Worm (Caenorhabditis elegans) whole organism, early embryonic: Measurements from ENCODE around the gene srw-35.

Source experiments
- B0310.2 ChIP-seq: sonication (generic microtip); optimal IDR thresholded peaks from 2 replicates; lab custom pipeline; 2016; ENCODE audit warnings: mild to moderate bottlenecking, missing genetic modification characterization, missing compliant biosample characterization
- F13C5.2 ChIP-seq: sonication (generic microtip); optimal IDR thresholded peaks from 2 replicates; lab custom pipeline; 2017; ENCODE audit warnings: mild to moderate bottlenecking, missing genetic modification characterization, inconsistent platforms, missing compliant biosample characterization
- aly-1 ChIP-seq: sonication (generic microtip); optimal IDR thresholded peaks from 2 replicates; lab custom pipeline; 2016; ENCODE audit warnings: missing genetic modification characterization, missing compliant biosample characterization
- ama-1 ChIP-seq: fragments of 150-350 bp; optimal IDR thresholded peaks from 2 replicates; lab custom pipeline; 2014
- ceh-13 ChIP-seq: fragments of 200-800 bp; sonication (Bioruptor generic); optimal IDR thresholded peaks from 2 replicates; lab custom pipeline; 2018; ENCODE audit warnings: mild to moderate bottlenecking, missing genetic modification characterization, missing compliant biosample characterization
- ceh-36 ChIP-seq: sonication (generic microtip); optimal IDR thresholded peaks from 2 replicates; lab custom pipeline; 2016; ENCODE audit warnings: missing genetic modification characterization, inconsistent platforms, missing compliant biosample characterization
- ets-7 ChIP-seq: sonication (generic microtip); optimal IDR thresholded peaks from 2 replicates; lab custom pipeline; 2016; ENCODE audit warnings: missing genotype, missing genetic modification characterization, missing compliant biosample characterization
- flt-1 ChIP-seq: fragments of 200-800 bp; sonication (Bioruptor generic); IDR thresholded peaks from 2 replicates; pipeline ENCODE4 v1.3.6; 2022; ENCODE audit warnings: missing genetic modification characterization, missing compliant biosample characterization
- hmbx-1 ChIP-seq: sonication (generic microtip); optimal IDR thresholded peaks from 2 replicates; lab custom pipeline; 2016; ENCODE audit warnings: mild to moderate bottlenecking, missing genetic modification characterization, missing compliant biosample characterization
- hmg-4 ChIP-seq: fragments of 200-800 bp; sonication (Bioruptor generic); optimal IDR thresholded peaks from 2 replicates; lab custom pipeline; 2018; ENCODE audit warnings: mild to moderate bottlenecking, missing genetic modification characterization, missing compliant biosample characterization
- hnd-1 ChIP-seq: sonication (generic microtip); optimal IDR thresholded peaks from 2 replicates; lab custom pipeline; 2016; ENCODE audit warnings: missing genetic modification characterization, missing compliant biosample characterization
- pes-1 ChIP-seq: fragments of 200-800 bp; sonication (Bioruptor generic); IDR thresholded peaks from 2 replicates; pipeline ENCODE4 v1.3.6; 2022; ENCODE audit warnings: missing genetic modification reagents, missing genetic modification characterization, missing compliant biosample characterization
- scrt-1 ChIP-seq: fragments of 200-800 bp; sonication (Bioruptor generic); IDR thresholded peaks from 2 replicates; pipeline ENCODE4 v1.3.6; 2022; ENCODE audit warnings: missing genetic modification characterization, missing compliant biosample characterization
- sea-1 ChIP-seq: fragments of 200-800 bp; sonication (Bioruptor generic); conservative IDR thresholded peaks from 2 replicates; pipeline ENCODE4 v1.3.6; 2022; ENCODE audit warnings: missing genetic modification characterization, missing compliant biosample characterization
- tbx-11 ChIP-seq: fragments of 200-800 bp; sonication (Bioruptor generic); IDR thresholded peaks from 2 replicates; pipeline ENCODE4 v1.3.6; 2022; ENCODE audit warnings: missing genetic modification characterization, missing compliant biosample characterization
- tbx-37 ChIP-seq: fragments of 200-800 bp; sonication (Bioruptor generic); conservative IDR thresholded peaks from 2 replicates; pipeline ENCODE4 v1.3.6; 2022; ENCODE audit warnings: missing genetic modification reagents, missing genetic modification characterization, missing compliant biosample characterization
- tra-4 ChIP-seq: sonication (generic microtip); optimal IDR thresholded peaks from 2 replicates; lab custom pipeline; 2017; ENCODE audit warnings: missing genetic modification characterization, missing compliant biosample characterization

srw-35 gene

DNA sequence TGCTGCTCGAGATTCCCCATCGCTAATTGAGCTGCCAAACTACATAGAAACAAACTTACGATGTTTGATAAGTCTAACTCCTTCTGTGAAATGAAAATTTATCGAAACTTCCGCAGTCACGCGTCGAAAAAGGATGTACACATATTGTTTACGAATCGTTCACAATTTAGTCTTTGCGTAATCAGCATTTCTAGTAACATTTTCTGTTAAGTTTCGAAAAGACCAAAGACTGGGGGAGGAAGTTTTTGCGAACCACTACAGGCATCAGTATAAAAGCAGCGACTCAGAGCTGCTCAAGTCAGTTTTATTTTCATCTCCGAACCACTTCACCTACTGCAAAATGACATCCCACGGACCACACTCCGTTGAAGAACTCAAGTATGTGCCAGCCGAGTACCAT, 15.9 kb downstream of the srw-35 start, which contains the start of gene sqst-4:
TSS of gene sqst-4 (plus strand) at position 301 of the 400 bp plus-strand sequence.
- no peak for TF ChIP-seq ets-7
- no peak for TF ChIP-seq pes-1 (GFP tag; lab: Robert Waterston, UW)
- no peak for TF ChIP-seq flt-1 (GFP tag; lab: Robert Waterston, UW)
- no peak for TF ChIP-seq hnd-1 (tag; lab: Kevin White, UChicago)
- no peak for TF ChIP-seq sea-1 (GFP tag; lab: Robert Waterston, UW)
- TF ChIP-seq tra-4 (tag; lab: Kevin White, UChicago) = no peak
- no peak for TF ChIP-seq hmbx-1
- TF ChIP-seq hmg-4 (GFP tag; lab: Kevin White, UChicago) = no peak
- TF ChIP-seq B0310.2 (tag; lab: Kevin White, UChicago) = no peak
- TF ChIP-seq ceh-36 (tag; lab: Kevin White, UChicago) = no peak
- TF ChIP-seq tbx-11 = no peak
- no peak for TF ChIP-seq ama-1
- TF ChIP-seq F13C5.2 (tag; lab: Kevin White, UChicago) = no peak
- TF ChIP-seq tbx-37 (GFP tag; lab: Robert Waterston, UW) = no peak

ce11 chrV:16494359-16494758, 22.0 kb downstream of the srw-35 start, which contains the start of gene comt-2:
TSS of gene comt-2 (minus strand) at chrV:16494489.
- no peak for TF ChIP-seq sea-1 (GFP tag; lab: Robert Waterston, UW)

DNA sequence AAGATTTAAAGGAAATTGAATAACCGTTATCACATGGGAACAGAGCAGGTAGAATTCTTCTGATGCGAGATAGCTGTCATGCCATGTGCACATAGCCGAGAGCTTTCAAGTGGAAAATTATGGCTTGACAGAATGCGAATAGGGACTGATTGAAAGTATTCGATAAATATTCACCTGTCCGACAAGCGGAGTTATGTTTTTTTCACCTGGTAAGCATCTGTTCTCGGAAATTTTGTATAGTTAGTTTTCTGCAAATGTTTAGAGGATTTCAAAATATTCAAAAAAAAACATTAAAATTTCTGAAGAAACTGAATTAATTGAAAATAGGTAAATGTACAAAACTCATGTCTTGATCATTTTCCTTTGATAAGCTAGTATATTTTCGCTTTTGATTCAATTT, 25.2 kb downstream of the srw-35 start, which contains the start of gene srh-136:
TSS of gene srh-136 (minus strand) at position 93 of the 400 bp plus-strand sequence.
- TF ChIP-seq ceh-36 (tag; lab: Kevin White, UChicago) = no peak
- TF ChIP-seq B0310.2 (tag; lab: Kevin White, UChicago) = no peak
- TF ChIP-seq scrt-1 (GFP tag; lab: Robert Waterston, UW) = no peak
- TF ChIP-seq flt-1 (GFP tag; lab: Robert Waterston, UW) = no peak
- no peak for TF ChIP-seq aly-1 (tag; lab: Kevin White, UChicago)
- no peak for TF ChIP-seq ets-7
- TF ChIP-seq hnd-1 (tag; lab: Kevin White, UChicago) = no peak
- TF ChIP-seq ceh-13 (GFP tag; lab: Kevin White, UChicago) = no peak
- TF ChIP-seq pes-1 (GFP tag; lab: Robert Waterston, UW) = no peak
- no peak for TF ChIP-seq ama-1
- no peak for TF ChIP-seq sea-1 (GFP tag; lab: Robert Waterston, UW)
- TF ChIP-seq hmg-4 (GFP tag; lab: Kevin White, UChicago) = no peak
- TF ChIP-seq tra-4 (tag; lab: Kevin White, UChicago) = no peak
- no peak for TF ChIP-seq tbx-37 (GFP tag; lab: Robert Waterston, UW)
- TF ChIP-seq tbx-11 = no peak
- TF ChIP-seq hmbx-1 = no peak
- TF ChIP-seq F13C5.2 (tag; lab: Kevin White, UChicago) = no peak

DNA sequence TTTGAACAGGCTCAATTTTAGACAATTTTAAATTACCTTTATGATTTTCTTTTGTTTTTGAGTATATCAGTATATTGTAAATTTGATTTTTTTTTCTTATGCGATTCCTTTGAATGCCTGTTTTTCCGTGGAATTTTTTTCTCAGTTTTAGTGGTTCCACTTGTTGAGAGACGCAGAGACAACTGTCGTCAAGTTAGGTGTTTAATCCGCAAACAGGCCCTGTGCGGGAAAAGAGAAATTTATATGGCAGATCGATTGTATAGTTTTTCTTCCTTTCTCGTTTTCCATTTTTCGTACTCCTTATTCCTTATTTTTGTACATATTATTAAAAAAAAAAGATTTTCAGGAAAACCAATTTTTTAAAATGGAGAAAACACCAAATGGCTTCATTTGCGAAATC, 26.7 kb downstream of the srw-35 start, which contains the start of gene F36D3.1:
TSS of gene F36D3.1 (plus strand) at position 347 of the 400 bp plus-strand sequence.
- no peak for TF ChIP-seq ceh-13 (GFP tag; lab: Kevin White, UChicago)
- TF ChIP-seq ama-1 = no peak
- no peak for TF ChIP-seq sea-1 (GFP tag; lab: Robert Waterston, UW)
- no peak for TF ChIP-seq tra-4 (tag; lab: Kevin White, UChicago)
- no peak for TF ChIP-seq hmbx-1
- TF ChIP-seq hnd-1 (tag; lab: Kevin White, UChicago) = no peak
- no peak for TF ChIP-seq ets-7
- TF ChIP-seq aly-1 (tag; lab: Kevin White, UChicago) = no peak
- TF ChIP-seq B0310.2 (tag; lab: Kevin White, UChicago) = no peak
- TF ChIP-seq flt-1 (GFP tag; lab: Robert Waterston, UW) = no peak
- no peak for TF ChIP-seq F13C5.2 (tag; lab: Kevin White, UChicago)
- no peak for TF ChIP-seq tbx-11
- no peak for TF ChIP-seq pes-1 (GFP tag; lab: Robert Waterston, UW)
- no peak for TF ChIP-seq tbx-37 (GFP tag; lab: Robert Waterston, UW)
- no peak for TF ChIP-seq hmg-4 (GFP tag; lab: Kevin White, UChicago)
- no peak for TF ChIP-seq ceh-36 (tag; lab: Kevin White, UChicago)
- TF ChIP-seq scrt-1 (GFP tag; lab: Robert Waterston, UW) = no peak

DNA sequence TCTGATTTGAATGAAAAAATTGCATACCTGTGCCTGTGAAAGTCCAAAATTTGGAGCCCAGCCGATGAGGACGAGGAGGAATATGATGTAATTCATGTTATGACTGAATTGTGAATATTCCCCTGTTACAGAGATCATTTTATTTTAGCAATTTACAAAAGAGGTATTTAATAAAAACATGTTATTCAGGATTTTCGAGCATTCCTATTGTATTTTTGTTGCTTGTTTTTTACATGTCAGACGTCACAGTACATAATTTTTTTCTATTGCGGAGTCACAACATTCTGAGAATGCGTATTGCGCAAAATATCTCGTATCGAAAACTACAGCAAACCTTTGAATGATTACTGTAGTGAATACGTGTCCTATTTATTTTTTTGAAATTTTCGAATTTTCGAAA, 30.9 kb downstream of the srw-35 start, which contains the start of gene F36D3.14:
TSS of gene F36D3.14 (minus strand) at position 101 of the 400 bp plus-strand sequence.
- TF ChIP-seq pes-1 (GFP tag; lab: Robert Waterston, UW) (no peak), hmbx-1 (no peak), tbx-11 (no peak), ets-7 (no peak), tbx-37 (GFP tag; lab: Robert Waterston, UW) (no peak), ama-1 (no peak), aly-1 (tag; lab: Kevin White, UChicago) (no peak), ceh-36 (tag; lab: Kevin White, UChicago) (no peak), flt-1 (GFP tag; lab: Robert Waterston, UW) (no peak)

- TF ChIP-seq sea-1 (GFP tag; lab: Robert Waterston, UW) (no peak), ceh-13 (GFP tag; lab: Kevin White, UChicago) (no peak)
These were observed 33.5 kb downstream of the srw-35 start, which contains the start of gene nhr-54 for ce11 chrV:16505828-16506227. TSS of gene nhr-54 (minus strand) at chrV:16505928.

ce11 chrV:16506650-16507049, 34.3 kb downstream of the srw-35 start:
- no peak for TF ChIP-seq ama-1
- no peak for TF ChIP-seq scrt-1 (GFP tag; lab: Robert Waterston, UW)
- TF ChIP-seq F13C5.2 (tag; lab: Kevin White, UChicago) = no peak
- no peak for TF ChIP-seq B0310.2 (tag; lab: Kevin White, UChicago)
- no peak for TF ChIP-seq ets-7
- TF ChIP-seq hmbx-1 = no peak
- TF ChIP-seq flt-1 (GFP tag; lab: Robert Waterston, UW) = no peak
- no peak for TF ChIP-seq hmg-4 (GFP tag; lab: Kevin White, UChicago)
- no peak for TF ChIP-seq pes-1 (GFP tag; lab: Robert Waterston, UW)
- no peak for TF ChIP-seq sea-1 (GFP tag; lab: Robert Waterston, UW)
- no peak for TF ChIP-seq tbx-11
- no peak for TF ChIP-seq ceh-36 (tag; lab: Kevin White, UChicago)
- TF ChIP-seq hnd-1 (tag; lab: Kevin White, UChicago) = no peak
- TF ChIP-seq ceh-13 (GFP tag; lab: Kevin White, UChicago) = no peak
- no peak for TF ChIP-seq aly-1 (tag; lab: Kevin White, UChicago)
- TF ChIP-seq tra-4 (tag; lab: Kevin White, UChicago) = no peak
- TF ChIP-seq tbx-37 (GFP tag; lab: Robert Waterston, UW) = no peak
